Worm (Caenorhabditis elegans) whole organism, L3 larva: ENCODE measurements around the gene nuo-3.

Experiments used
- R02D3.7 ChIP-seq: fragments of 150-350 bp; optimal IDR thresholded peaks from 2 replicates; lab custom pipeline; 2014; ENCODE audit warnings: missing biosample characterization, missing genetic modification characterization
- daf-12 ChIP-seq: fragments of 150-350 bp; optimal IDR thresholded peaks from 2 replicates; lab custom pipeline; 2014; ENCODE audit warnings: missing biosample characterization, missing genetic modification reagents, missing genetic modification characterization
- egl-27 ChIP-seq: sonication (generic microtip); optimal IDR thresholded peaks from 4 replicates; lab custom pipeline; 2017; ENCODE audit warnings: missing biosample characterization, missing genetic modification reagents, missing genetic modification characterization
- egl-5 ChIP-seq: fragments of 150-350 bp; optimal IDR thresholded peaks from 2 replicates; lab custom pipeline; 2017; ENCODE audit warnings: missing biosample characterization, missing genetic modification reagents, missing genetic modification characterization, inconsistent platforms
- elt-2 ChIP-seq: sonication (generic microtip); optimal IDR thresholded peaks from 2 replicates; lab custom pipeline; 2016; ENCODE audit warnings: missing genetic modification reagents, mild to moderate bottlenecking, missing genetic modification characterization, missing compliant biosample characterization
- fkh-10 ChIP-seq: sonication (generic microtip); optimal IDR thresholded peaks from 2 replicates; lab custom pipeline; 2017; ENCODE audit warnings: missing biosample characterization, missing genetic modification reagents, missing genetic modification characterization
- lin-39 ChIP-seq: fragments of 150-350 bp; optimal IDR thresholded peaks from 2 replicates; lab custom pipeline; 2018; ENCODE audit warnings: missing biosample characterization, missing genetic modification reagents, missing genetic modification characterization
- nhr-12 ChIP-seq: fragments of 150-350 bp; optimal IDR thresholded peaks from 2 replicates; lab custom pipeline; 2014; ENCODE audit warnings: missing biosample characterization, missing genetic modification characterization
- nhr-23 ChIP-seq: fragments of 150-350 bp; optimal IDR thresholded peaks from 2 replicates; lab custom pipeline; 2014; ENCODE audit warnings: missing biosample characterization, missing genetic modification reagents, missing genetic modification characterization
- nhr-76 ChIP-seq: fragments of 150-350 bp; sonication (generic microtip); optimal IDR thresholded peaks from 5 replicates; lab custom pipeline; 2014; ENCODE audit warnings: missing biosample characterization, missing genetic modification characterization
- pha-4 ChIP-seq: fragments of 150-350 bp; optimal IDR thresholded peaks from 2 replicates; lab custom pipeline; 2014; ENCODE audit warnings: missing biosample characterization, missing genetic modification reagents, missing genetic modification characterization
- snpc-4 ChIP-seq: fragments of 150-350 bp; optimal IDR thresholded peaks from 2 replicates; lab custom pipeline; 2014; ENCODE audit warnings: missing biosample characterization, missing genetic modification characterization
- unc-62 ChIP-seq: fragments of 150-350 bp; sonication (generic microtip); optimal IDR thresholded peaks from 4 replicates; lab custom pipeline; 2014; ENCODE audit warnings: missing biosample characterization, missing genetic modification reagents, missing genetic modification characterization
- ztf-4 ChIP-seq: fragments of 150-350 bp; optimal IDR thresholded peaks from 2 replicates; lab custom pipeline; 2014; ENCODE audit warnings: missing biosample characterization, missing genetic modification characterization

- TF ChIP-seq lin-39 (tag; lab: Kevin White, UChicago) (no peak), nhr-23 (tag; lab: Kevin White, UChicago) (no peak), R02D3.7 (tag; lab: Kevin White, UChicago) (no peak), daf-12 (tag; lab: Kevin White, UChicago) (no peak), fkh-10 (GFP tag; lab: Kevin White, UChicago) (no peak), egl-5 (tag; lab: Kevin White, UChicago) (no peak), nhr-12 (tag; lab: Kevin White, UChicago) (no peak), unc-62 (GFP tag; lab: Kevin White, UChicago) (no peak), nhr-76 (tag; lab: Kevin White, UChicago) (no peak), egl-27 (tag; lab: Kevin White, UChicago) (no peak), ztf-4 (tag; lab: Kevin White, UChicago) (no peak), snpc-4 (tag; lab: Kevin White, UChicago) (no peak), pha-4 (tag; lab: Kevin White, UChicago) (no peak), elt-2 (tag; lab: Kevin White, UChicago) (no peak)
Measured at ce11 chrIV:14760845-14761244, 36.5 kb downstream of the nuo-3 start, which contains the start of gene ptp-5.2.
